Fruit fly (Drosophila melanogaster): ENCODE data around the gene CG44303.
A peak's percentile ranks its signal among the peaks of the same experiment; 100 is the strongest.

CG44303 gene

dm6 chrX:6710258-6710657 is 23.0 kb upstream of the CG44303 start:
- TF ChIP-seq Snoo (tag; optimal IDR thresholded peaks at IDR 0.05) (no peak), CG12605 (GFP tag; IDR thresholded peaks at IDR 0.05) (no peak), D1 (tag; optimal IDR thresholded peaks at IDR 0.05) (no peak), CG14655 (GFP tag; optimal IDR thresholded peaks at IDR 0.05) (no peak), CG17806 (tag; optimal IDR thresholded peaks at IDR 0.05) (no peak), Pif1B (GFP tag; optimal IDR thresholded peaks at IDR 0.05) (no peak), CG15710 (tag; optimal IDR thresholded peaks at IDR 0.05) (no peak), CG10348 (GFP tag; IDR thresholded peaks at IDR 0.05) (no peak), CG34367 (tag; optimal IDR thresholded peaks at IDR 0.05) (no peak)

dm6 chrX:6709252-6710037 is 22.2 kb upstream of the CG44303 start:
- TF ChIP-seq CG12605 (GFP tag; IDR thresholded peaks at IDR 0.05) (peak; percentile 31), rn (GFP tag; IDR thresholded peaks at IDR 0.05) (no peak)

- TF ChIP-seq EcR (GFP tag; optimal IDR thresholded peaks at IDR 0.05) (peak; percentile 31), CG8301 (tag; optimal IDR thresholded peaks at IDR 0.05) (no peak), Pif1A (GFP tag; optimal IDR thresholded peaks at IDR 0.05) (peak; percentile 11)
These were observed 21.5 kb upstream of the CG44303 start for dm6 chrX:6708580-6709199.

DNA sequence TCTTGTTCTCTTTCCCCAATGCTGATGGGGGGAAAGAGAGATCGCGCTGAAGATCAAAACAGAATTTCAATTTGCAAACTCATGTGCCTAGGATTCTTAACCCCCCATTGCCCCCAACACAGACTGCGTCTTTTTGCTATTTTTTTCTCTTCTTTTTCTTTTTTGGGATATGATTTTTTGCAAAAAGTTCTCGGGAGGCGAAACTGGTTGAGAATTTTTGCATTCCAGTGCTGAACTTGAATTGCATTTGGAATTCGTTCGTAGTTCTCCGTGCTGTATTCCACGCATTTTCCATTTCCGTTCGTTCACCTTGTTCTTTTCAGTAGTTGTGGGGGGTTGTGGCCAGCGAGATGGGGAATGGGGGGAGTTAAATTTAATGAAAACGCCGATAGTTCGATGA is 20.9 kb upstream of the CG44303 start:
- TF ChIP-seq fd96Ca (GFP tag; IDR thresholded peaks at IDR 0.05) (peak; percentile 50; the same call in 1 of the 3 replicates), CG8301 (tag; optimal IDR thresholded peaks at IDR 0.05) (peak; percentile 41), Pif1B (GFP tag; optimal IDR thresholded peaks at IDR 0.05) (peak; percentile 18), CG12605 (GFP tag; IDR thresholded peaks at IDR 0.05) (peak; percentile 79), CG17806 (tag; optimal IDR thresholded peaks at IDR 0.05) (peak; percentile 57), EcR (GFP tag; optimal IDR thresholded peaks at IDR 0.05) (peak; percentile 94), CG34367 (tag; optimal IDR thresholded peaks at IDR 0.05) (peak; percentile 55), CG8159 (tag; optimal IDR thresholded peaks at IDR 0.05) (peak; percentile 54), Snoo (tag; optimal IDR thresholded peaks at IDR 0.05) (no peak), CG32121 (GFP tag; IDR thresholded peaks at IDR 0.05) (0 out of 2 replicates have a peak, but pooled peaks have one; percentile 21), CG10348 (GFP tag; IDR thresholded peaks at IDR 0.05) (no peak), CG15710 (tag; optimal IDR thresholded peaks at IDR 0.05) (peak; percentile 36), Ets98B (GFP tag; IDR thresholded peaks at IDR 0.05) (peak; percentile 35; the same call in 1 of the 2 replicates), Pif1A (GFP tag; optimal IDR thresholded peaks at IDR 0.05) (peak; percentile 27), gl (tag; optimal IDR thresholded peaks at IDR 0.05) (peak; percentile 76), CG14655 (GFP tag; optimal IDR thresholded peaks at IDR 0.05) (peak; percentile 64), rn (GFP tag; IDR thresholded peaks at IDR 0.05) (no peak), D1 (tag; optimal IDR thresholded peaks at IDR 0.05) (no peak), CG4496 (GFP tag; IDR thresholded peaks at IDR 0.05) (peak; percentile 44; the same call in 1 of the 3 replicates), CG13204 (GFP tag; optimal IDR thresholded peaks at IDR 0.05) (peak; percentile 54), CG9948 (tag; optimal IDR thresholded peaks at IDR 0.05) (peak; percentile 50)

DNA sequence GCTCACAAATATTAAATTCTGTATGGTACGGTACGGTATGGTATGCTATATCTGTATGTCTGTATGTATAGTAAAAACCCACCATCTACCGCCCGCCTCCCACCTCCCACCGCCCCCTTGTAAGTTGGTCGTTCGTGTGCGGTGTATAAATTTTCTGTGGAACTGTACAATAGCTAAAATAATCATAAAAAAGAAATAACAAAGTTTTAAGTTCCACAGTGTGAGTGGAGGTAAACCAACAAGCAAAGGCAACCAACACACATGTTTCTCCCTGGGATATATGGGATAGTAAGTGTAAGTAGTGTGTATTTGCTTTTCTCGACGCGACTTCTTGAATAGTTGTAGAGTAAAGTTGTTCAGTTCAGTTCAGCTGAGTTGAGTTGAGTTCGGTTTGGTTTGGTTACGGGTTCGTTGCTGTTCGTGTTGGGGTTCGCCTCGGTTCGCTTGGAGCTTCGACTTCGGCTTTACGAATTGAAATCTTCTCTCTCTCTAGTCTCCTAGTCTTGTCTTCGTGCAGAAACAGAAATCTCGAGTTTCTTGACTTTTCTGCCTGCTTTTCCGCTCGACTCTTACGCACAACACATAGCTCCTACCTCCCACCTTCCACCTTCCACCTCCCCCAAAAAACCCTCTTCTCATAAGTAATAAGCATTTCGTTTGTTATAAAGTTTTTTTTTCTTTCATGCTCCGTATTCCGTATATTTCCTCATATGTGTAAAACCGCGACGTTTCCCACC is 19.5 kb upstream of the CG44303 start:
- no peak for TF ChIP-seq CG12605 (GFP tag; IDR thresholded peaks at IDR 0.05)
- peak; percentile 78 for TF ChIP-seq EcR (GFP tag; optimal IDR thresholded peaks at IDR 0.05)

DNA sequence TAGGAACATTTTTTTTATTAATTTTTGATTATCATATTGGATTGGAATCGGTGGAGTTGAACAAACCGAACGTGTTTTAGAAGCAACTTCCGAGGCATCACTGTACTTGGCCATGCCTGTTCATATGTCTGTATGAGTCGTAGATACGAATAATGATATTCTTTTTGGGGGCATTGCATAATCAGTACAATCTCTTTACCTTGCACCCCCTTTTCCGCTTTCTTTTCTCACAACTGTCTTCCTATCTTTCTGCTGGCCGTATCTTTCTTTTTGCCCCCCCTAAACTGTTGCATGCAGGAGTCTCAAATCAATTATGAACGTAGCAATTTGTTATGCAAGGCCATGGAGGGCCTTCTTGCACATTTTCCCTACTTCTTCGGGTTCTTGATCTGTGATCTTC is 18.7 kb upstream of the CG44303 start:
- TF ChIP-seq CG15710 (tag; optimal IDR thresholded peaks at IDR 0.05) (no peak), CG14655 (GFP tag; optimal IDR thresholded peaks at IDR 0.05) (no peak), Ets98B (GFP tag; IDR thresholded peaks at IDR 0.05) (no peak), CG9948 (tag; optimal IDR thresholded peaks at IDR 0.05) (no peak)

Measured in whole organism, pupa.